Worm (Caenorhabditis elegans) whole organism, L3 larva: ENCODE data around the gene irld-26.

Experiments
- egl-27 ChIP-seq: sonication (generic microtip); optimal IDR thresholded peaks from 4 replicates; lab custom pipeline; 2017; ENCODE audit warnings: missing biosample characterization, missing genetic modification reagents, missing genetic modification characterization
- jun-1 ChIP-seq: fragments of 150-350 bp; optimal IDR thresholded peaks from 2 replicates; lab custom pipeline; 2014; ENCODE audit warnings: missing biosample characterization, missing genetic modification reagents, missing genetic modification characterization
- pha-4 ChIP-seq: fragments of 150-350 bp; optimal IDR thresholded peaks from 2 replicates; lab custom pipeline; 2014; ENCODE audit warnings: missing biosample characterization, missing genetic modification reagents, missing genetic modification characterization
- sea-2 ChIP-seq: fragments of 150-350 bp; sonication (generic microtip); optimal IDR thresholded peaks from 4 replicates; lab custom pipeline; 2014; ENCODE audit warnings: missing biosample characterization, missing genetic modification reagents, missing genetic modification characterization

ce11 chrV:16229439-16229838, 24.5 kb downstream of the irld-26 start:
- TF ChIP-seq egl-27 (no peak), jun-1 (tag; lab: Kevin White, UChicago) (no peak), pha-4 (no peak), sea-2 (GFP tag; lab: Kevin White, UChicago) (no peak)
